Fruit fly (Drosophila melanogaster) whole organism, embryonic: ENCODE data around the gene CG9733.

Experiments used
- Aef1 ChIP-seq: fragments of 200-800 bp; sonication (Bioruptor generic); IDR thresholded peaks from 3 replicates; pipeline ENCODE4 v1.3.6; 2022; ENCODE audit warnings: missing biosample characterization, missing genetic modification characterization
- Blimp-1 ChIP-seq: fragments of 200-800 bp; sonication (Bioruptor generic); optimal IDR thresholded peaks from 3 replicates; lab custom pipeline; 2018; ENCODE audit warnings: missing biosample characterization, missing genetic modification characterization, mild to moderate bottlenecking, moderate library complexity, missing genetic modification reagents
- Bteb2 ChIP-seq: fragments of 200-800 bp; sonication (Bioruptor generic); optimal IDR thresholded peaks from 2 replicates; lab custom pipeline; 2016; ENCODE audit warnings: missing biosample characterization, missing genetic modification characterization
- CG1024 ChIP-seq: fragments of 200-800 bp; sonication (Bioruptor generic); IDR thresholded peaks from 2 replicates; pipeline ENCODE4 v1.3.6; 2022; ENCODE audit warnings: missing biosample characterization, missing genetic modification characterization
- CG11723 ChIP-seq: fragments of 200-800 bp; sonication (Bioruptor generic); optimal IDR thresholded peaks from 2 replicates; lab custom pipeline; 2017; ENCODE audit warnings: missing biosample characterization, mild to moderate bottlenecking, missing genetic modification characterization
- CG12236 ChIP-seq: fragments of 200-800 bp; sonication (Bioruptor generic); optimal IDR thresholded peaks from 2 replicates; lab custom pipeline; 2016; ENCODE audit warnings: missing biosample characterization, missing genetic modification characterization
- CG12769 ChIP-seq: fragments of 200-800 bp; sonication (Bioruptor generic); optimal IDR thresholded peaks from 2 replicates; lab custom pipeline; 2019; ENCODE audit warnings: missing biosample characterization, mild to moderate bottlenecking, missing genetic modification characterization, moderate library complexity
- CG13296 ChIP-seq: fragments of 200-800 bp; sonication (Bioruptor generic); optimal IDR thresholded peaks from 3 replicates; lab custom pipeline; 2018; ENCODE audit warnings: missing biosample characterization, mild to moderate bottlenecking, missing genetic modification characterization
- CG1603 ChIP-seq: fragments of 200-800 bp; sonication (Bioruptor generic); optimal IDR thresholded peaks from 2 replicates; lab custom pipeline; 2019; ENCODE audit warnings: missing biosample characterization, mild to moderate bottlenecking, missing genetic modification characterization, moderate library complexity
- CG1647 ChIP-seq: fragments of 200-800 bp; sonication (Bioruptor generic); optimal IDR thresholded peaks from 3 replicates; lab custom pipeline; 2016; ENCODE audit warnings: missing biosample characterization, missing genetic modification characterization
- CG17568 ChIP-seq: fragments of 200-800 bp; sonication (Bioruptor generic); optimal IDR thresholded peaks from 2 replicates; lab custom pipeline; 2018; ENCODE audit warnings: missing biosample characterization, mild to moderate bottlenecking, missing genetic modification characterization, moderate library complexity
- CG17802 ChIP-seq: fragments of 200-800 bp; sonication (Bioruptor generic); optimal IDR thresholded peaks from 2 replicates; lab custom pipeline; 2018; ENCODE audit warnings: missing biosample characterization, mild to moderate bottlenecking, missing genetic modification characterization, moderate library complexity
- CG18476 ChIP-seq: fragments of 200-800 bp; sonication (Bioruptor generic); optimal IDR thresholded peaks from 2 replicates; lab custom pipeline; 2016; ENCODE audit warnings: missing biosample characterization, mild to moderate bottlenecking, missing genetic modification characterization
- CG32772 ChIP-seq: fragments of 200-800 bp; sonication (Bioruptor generic); IDR thresholded peaks from 2 replicates; pipeline ENCODE4 v1.3.6; 2022; ENCODE audit warnings: missing biosample characterization, missing genetic modification characterization
- CG34376 ChIP-seq: fragments of 200-800 bp; sonication (Bioruptor generic); optimal IDR thresholded peaks from 2 replicates; lab custom pipeline; 2018; ENCODE audit warnings: missing biosample characterization, mild to moderate bottlenecking, missing genetic modification characterization
- CG4404 ChIP-seq: fragments of 200-800 bp; sonication (Bioruptor generic); IDR thresholded peaks from 2 replicates; pipeline ENCODE4 v1.3.6; 2022; ENCODE audit warnings: missing biosample characterization, missing genetic modification characterization
- CG4730 ChIP-seq: fragments of 200-800 bp; sonication (Bioruptor generic); IDR thresholded peaks from 2 replicates; pipeline ENCODE4 v1.3.6; 2022; ENCODE audit warnings: missing biosample characterization, missing genetic modification characterization
- CG5953 ChIP-seq: fragments of 200-800 bp; sonication (Bioruptor generic); IDR thresholded peaks from 2 replicates; pipeline ENCODE4 v1.3.6; 2022; ENCODE audit warnings: missing biosample characterization, missing genetic modification characterization
- CG8290 ChIP-seq, 3 experiments: fragments of 200-800 bp; sonication (Bioruptor generic); optimal IDR thresholded peaks; 2 replicates each; lab custom pipeline; 2016 to 2019; ENCODE audit warnings: missing biosample characterization in 3 of 3, missing genetic modification characterization in 3 of 3, mild to moderate bottlenecking in 2 of 3, moderate library complexity in 1 of 3
- CG8359 ChIP-seq: fragments of 200-800 bp; sonication (Bioruptor generic); optimal IDR thresholded peaks from 2 replicates; lab custom pipeline; 2017; ENCODE audit warnings: missing biosample characterization, mild to moderate bottlenecking, missing genetic modification characterization, borderline replicate concordance
- CG8944 ChIP-seq: fragments of 200-800 bp; sonication (Bioruptor generic); optimal IDR thresholded peaks from 3 replicates; lab custom pipeline; 2016; ENCODE audit warnings: missing biosample characterization, missing genetic modification characterization
- Dad ChIP-seq: fragments of 200-800 bp; sonication (Bioruptor generic); optimal IDR thresholded peaks from 3 replicates; lab custom pipeline; 2016; ENCODE audit warnings: missing biosample characterization, missing genetic modification characterization
- Ets65A ChIP-seq: fragments of 200-800 bp; sonication (Bioruptor generic); peaks from one replicate; lab custom pipeline; 2016; ENCODE audit warnings: missing biosample characterization, missing genetic modification characterization
- Ets97D ChIP-seq: fragments of 200-800 bp; sonication (Bioruptor generic); optimal IDR thresholded peaks from 3 replicates; lab custom pipeline; 2016; ENCODE audit warnings: missing biosample characterization, missing genetic modification characterization
- NC2α ChIP-seq: fragments of 200-800 bp; sonication (Bioruptor generic); optimal IDR thresholded peaks from 2 replicates; lab custom pipeline; 2016; ENCODE audit warnings: missing biosample characterization, missing genetic modification characterization
- NC2β ChIP-seq: fragments of 200-800 bp; sonication (Bioruptor generic); optimal IDR thresholded peaks from 2 replicates; lab custom pipeline; 2016; ENCODE audit warnings: missing biosample characterization, missing genetic modification characterization
- Ptx1 ChIP-seq: fragments of 200-800 bp; sonication (Bioruptor generic); IDR thresholded peaks from 2 replicates; pipeline ENCODE4 v1.3.6; 2022; ENCODE audit warnings: missing biosample characterization, missing genetic modification characterization
- Taf1 ChIP-seq: fragments of 200-800 bp; sonication (Bioruptor generic); IDR thresholded peaks from 2 replicates; pipeline ENCODE4 v1.3.6; 2022; ENCODE audit warnings: missing biosample characterization, missing genetic modification characterization
- Trl ChIP-seq, 3 experiments: fragments of >200 bp in 2 of 3; fragments of 200-800 bp in 1 of 3; sonication (Bioruptor generic) in 1 of 3; optimal IDR thresholded peaks; 2 replicates in 1 of 3; 3 replicates in 2 of 3; lab custom pipeline; 2016 to 2017; ENCODE audit warnings: missing biosample characterization in 1 of 3, missing genetic modification characterization in 1 of 3
- Usf ChIP-seq: fragments of 200-800 bp; sonication (Bioruptor generic); optimal IDR thresholded peaks from 2 replicates; lab custom pipeline; 2017; ENCODE audit warnings: missing genotype, missing biosample characterization, missing genetic modification characterization
- Xbp1 ChIP-seq: fragments of 200-800 bp; sonication (Bioruptor generic); optimal IDR thresholded peaks from 3 replicates; lab custom pipeline; 2016; ENCODE audit warnings: missing biosample characterization, mild to moderate bottlenecking, missing genetic modification characterization
- az2 ChIP-seq: fragments of 200-800 bp; sonication (Bioruptor generic); optimal IDR thresholded peaks from 3 replicates; lab custom pipeline; 2016; ENCODE audit warnings: missing biosample characterization, missing genetic modification characterization
- bcd ChIP-seq: fragments of 200-800 bp; sonication (Bioruptor generic); optimal IDR thresholded peaks from 2 replicates; lab custom pipeline; 2017; ENCODE audit warnings: missing biosample characterization, mild to moderate bottlenecking, missing genetic modification characterization
- chinmo ChIP-seq: fragments of 200-800 bp; sonication (Bioruptor generic); IDR thresholded peaks from 4 replicates; pipeline ENCODE4 v1.3.6; 2022; ENCODE audit warnings: missing biosample characterization, missing genetic modification characterization; ENCODE audit not compliant: partially characterized antibody
- dysf ChIP-seq: fragments of 200-800 bp; sonication (Bioruptor generic); IDR thresholded peaks from 3 replicates; pipeline ENCODE4 v1.3.6; 2022; ENCODE audit warnings: missing biosample characterization, missing genetic modification characterization
- en ChIP-seq: fragments of 200-800 bp; sonication (Bioruptor generic); optimal IDR thresholded peaks from 2 replicates; lab custom pipeline; 2016; ENCODE audit warnings: missing biosample characterization, missing genetic modification characterization
- gem ChIP-seq: fragments of 200-800 bp; sonication (Bioruptor generic); optimal IDR thresholded peaks from 2 replicates; lab custom pipeline; 2019; ENCODE audit warnings: missing biosample characterization, mild to moderate bottlenecking, missing genetic modification characterization, moderate library complexity
- gfzf ChIP-seq: fragments of 200-800 bp; sonication (Bioruptor generic); optimal IDR thresholded peaks from 2 replicates; lab custom pipeline; 2016; ENCODE audit warnings: missing biosample characterization, mild to moderate bottlenecking, missing genetic modification characterization, moderate library complexity
- grn ChIP-seq: fragments of 200-800 bp; sonication (Bioruptor generic); optimal IDR thresholded peaks from 3 replicates; lab custom pipeline; 2017; ENCODE audit warnings: missing biosample characterization, missing genetic modification characterization
- gt ChIP-seq: fragments of 200-800 bp; sonication (Bioruptor generic); IDR thresholded peaks from 2 replicates; pipeline ENCODE4 v1.3.6; 2022; ENCODE audit warnings: missing biosample characterization, missing genetic modification characterization
- hb ChIP-seq: fragments of 200-800 bp; sonication (Bioruptor generic); IDR thresholded peaks from 3 replicates; pipeline ENCODE4 v1.3.6; 2022; ENCODE audit warnings: missing biosample characterization, missing genetic modification characterization; ENCODE audit not compliant: partially characterized antibody
- luna ChIP-seq: fragments of 200-800 bp; sonication (Bioruptor generic); optimal IDR thresholded peaks from 2 replicates; lab custom pipeline; 2016; ENCODE audit warnings: missing biosample characterization, missing genetic modification characterization
- p53 ChIP-seq: fragments of 200-800 bp; sonication (Bioruptor generic); optimal IDR thresholded peaks from 2 replicates; lab custom pipeline; 2016; ENCODE audit warnings: missing biosample characterization, missing genetic modification characterization
- schlank ChIP-seq: fragments of 200-800 bp; sonication (Bioruptor generic); optimal IDR thresholded peaks from 2 replicates; lab custom pipeline; 2018; ENCODE audit warnings: missing biosample characterization, mild to moderate bottlenecking, missing genetic modification characterization
- sens-2 ChIP-seq: fragments of 200-800 bp; sonication (Bioruptor generic); IDR thresholded peaks from 2 replicates; pipeline ENCODE4 v1.3.6; 2022; ENCODE audit warnings: missing biosample characterization, missing genetic modification characterization
- stwl ChIP-seq: fragments of 200-800 bp; sonication (Bioruptor generic); optimal IDR thresholded peaks from 3 replicates; lab custom pipeline; 2018; ENCODE audit warnings: missing biosample characterization, mild to moderate bottlenecking, missing genetic modification characterization, moderate library complexity
- wdn ChIP-seq: fragments of 200-800 bp; sonication (Bioruptor generic); IDR thresholded peaks from 2 replicates; pipeline ENCODE4 v1.3.6; 2022; ENCODE audit warnings: missing biosample characterization, missing genetic modification characterization
- yki ChIP-seq: fragments of >200 bp; optimal IDR thresholded peaks from 3 replicates; lab custom pipeline; 2018
- zfh2 ChIP-seq: fragments of 200-800 bp; sonication (Bioruptor generic); optimal IDR thresholded peaks from 2 replicates; lab custom pipeline; 2016; ENCODE audit warnings: missing biosample characterization, missing genetic modification characterization

The CG9733 gene

DNA sequence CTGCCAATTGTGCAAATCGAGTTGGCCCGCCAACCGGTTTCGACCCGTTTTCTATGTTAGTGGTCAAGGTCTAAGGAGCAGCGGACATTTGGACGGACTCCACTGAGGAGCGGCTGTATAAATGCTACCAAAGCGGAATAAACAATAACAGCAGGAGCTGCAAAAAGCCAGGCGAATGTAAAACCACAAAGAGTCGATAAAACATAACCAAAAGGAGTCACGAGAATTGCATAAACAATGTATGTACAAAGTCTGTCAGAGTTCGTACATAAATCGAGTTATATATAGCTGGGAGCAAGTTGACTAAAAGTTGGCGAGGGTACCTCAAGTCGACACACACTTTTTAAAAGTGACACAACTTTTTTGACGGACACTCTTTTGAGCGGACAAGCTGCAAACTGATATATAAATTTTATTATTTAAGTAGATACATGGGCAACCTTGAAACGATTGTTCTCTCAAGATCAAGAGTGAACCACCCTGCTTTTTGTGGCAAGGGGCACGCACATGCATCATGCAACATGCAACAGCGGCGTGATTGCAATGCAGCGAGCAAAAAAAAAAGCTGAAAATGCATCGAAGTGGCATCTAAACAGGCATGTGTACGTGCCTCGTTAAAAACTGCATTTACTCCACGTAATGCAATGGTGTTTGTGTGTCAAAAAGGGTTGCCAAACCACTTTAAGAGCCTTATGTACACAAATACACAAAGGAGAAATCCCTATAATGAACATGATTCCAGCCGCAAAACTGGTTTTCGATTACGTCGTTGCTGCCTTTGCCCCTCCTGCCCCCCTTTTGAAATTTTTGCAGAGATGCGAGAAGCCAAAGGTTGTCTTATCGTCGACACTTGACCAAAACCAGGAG lies 9.0 kb upstream of the CG9733 start (continued):
- TF ChIP-seq CG8359 (GFP tag; lab: Kevin White, UChicago) (no peak), gt (GFP tag; lab: Robert Waterston, UW) (0 out of 2 replicates have a peak, but pooled peaks have one; percentile 18), wdn (no peak), Blimp-1 (GFP tag; lab: Kevin White, UChicago) (peak; percentile 7), Bteb2 (GFP tag; lab: Kevin White, UChicago) (no peak), grn (GFP tag; lab: Kevin White, UChicago) (no peak), CG12769 (tag; lab: Kevin White, UChicago) (no peak), CG18476 (no peak), CG4730 (GFP tag; lab: Robert Waterston, UW) (no peak), Ets65A (no peak), yki (no peak), az2 (GFP tag; lab: Kevin White, UChicago) (no peak), Xbp1 (GFP tag; lab: Kevin White, UChicago) (no peak), Usf (no peak), CG8290 (GFP tag; optimal IDR thresholded peaks at IDR 0.05; lab: Kevin White, UChicago) (no peak), CG8290 (tag; optimal IDR thresholded peaks at IDR 0.05; lab: Kevin White, UChicago) (no peak), CG4404 (GFP tag; lab: Robert Waterston, UW) (0 out of 2 replicates have a peak, but pooled peaks have one; percentile 19), chinmo (GFP tag; lab: Robert Waterston, UW) (no peak), hb (GFP tag; lab: Robert Waterston, UW) (0 out of 3 replicates have a peak, but pooled peaks have one; percentile 33), CG1024 (0 out of 2 replicates have a peak, but pooled peaks have one; percentile 3), Aef1 (GFP tag; lab: Robert Waterston, UW) (no peak), bcd (GFP tag; lab: Kevin White, UChicago) (no peak), NC2α (GFP tag; lab: Kevin White, UChicago) (no peak), CG32772 (no peak), schlank (tag; lab: Kevin White, UChicago) (no peak), CG1603 (tag; lab: Kevin White, UChicago) (peak; percentile 51), CG12236 (GFP tag; lab: Kevin White, UChicago) (no peak), Ets97D (GFP tag; lab: Kevin White, UChicago) (no peak), NC2β (GFP tag; lab: Kevin White, UChicago) (no peak), CG13296 (no peak), Dad (GFP tag; lab: Kevin White, UChicago) (no peak), sens-2 (GFP tag; lab: Robert Waterston, UW) (no peak), zfh2 (GFP tag; lab: Kevin White, UChicago) (no peak), CG11723 (GFP tag; lab: Kevin White, UChicago) (no peak), CG5953 (GFP tag; lab: Robert Waterston, UW) (no peak), CG34376 (no peak), p53 (GFP tag; lab: Kevin White, UChicago) (no peak), Trl (optimal IDR thresholded peaks at IDR 0.05; lab: Kevin White, UChicago) (no peak), Trl (GFP tag; optimal IDR thresholded peaks at IDR 0.05; lab: Kevin White, UChicago) (no peak), CG17568 (GFP tag; lab: Kevin White, UChicago) (peak; percentile 63), CG17802 (no peak), Ptx1 (GFP tag; lab: Robert Waterston, UW) (no peak), luna (no peak), stwl (tag; lab: Kevin White, UChicago) (peak; percentile 4), gem (peak; percentile 30), Taf1 (no peak), CG1647 (GFP tag; lab: Kevin White, UChicago) (no peak), CG8944 (no peak), gfzf (GFP tag; lab: Kevin White, UChicago) (no peak), en (no peak), dysf (no peak; the same call in 2 of the 3 replicates)
